Fruit fly (Drosophila melanogaster) whole organism, embryonic: ENCODE results near the gene CG10809.

Source experiments
- Atf-2 ChIP-seq: fragments of 200-800 bp; sonication (Bioruptor generic); optimal IDR thresholded peaks from 2 replicates; lab custom pipeline; 2016; ENCODE audit warnings: missing biosample characterization, missing genetic modification characterization
- CG10147 ChIP-seq: fragments of 200-800 bp; sonication (Bioruptor generic); optimal IDR thresholded peaks from 2 replicates; lab custom pipeline; 2019; ENCODE audit warnings: missing biosample characterization, mild to moderate bottlenecking, missing genetic modification characterization, moderate library complexity
- CG10267 ChIP-seq: fragments of 200-800 bp; sonication (Bioruptor generic); optimal IDR thresholded peaks from 2 replicates; lab custom pipeline; 2018; ENCODE audit warnings: missing biosample characterization, mild to moderate bottlenecking, missing genetic modification characterization, moderate library complexity
- CG11456 ChIP-seq: fragments of 200-800 bp; sonication (Bioruptor generic); IDR thresholded peaks from 3 replicates; pipeline ENCODE4 v1.3.6; 2022; ENCODE audit warnings: missing biosample characterization, missing genetic modification characterization
- CG15696 ChIP-seq: fragments of 200-800 bp; sonication (Bioruptor generic); optimal IDR thresholded peaks from 2 replicates; lab custom pipeline; 2019; ENCODE audit warnings: missing biosample characterization, mild to moderate bottlenecking, missing genetic modification characterization, moderate library complexity
- CG18011 ChIP-seq: fragments of 200-800 bp; sonication (Bioruptor generic); optimal IDR thresholded peaks from 2 replicates; lab custom pipeline; 2017; ENCODE audit warnings: missing biosample characterization, missing genetic modification characterization, mild to moderate bottlenecking, moderate library complexity, missing genotype
- CG30403 ChIP-seq: fragments of 200-800 bp; sonication (Bioruptor generic); optimal IDR thresholded peaks from 3 replicates; lab custom pipeline; 2016; ENCODE audit warnings: missing biosample characterization, missing genetic modification characterization
- CG3065 ChIP-seq: fragments of 200-800 bp; sonication (Bioruptor generic); optimal IDR thresholded peaks from 2 replicates; lab custom pipeline; 2016; ENCODE audit warnings: missing biosample characterization, missing genetic modification characterization
- CG31365 ChIP-seq: fragments of 200-800 bp; sonication (Bioruptor generic); optimal IDR thresholded peaks from 2 replicates; lab custom pipeline; 2018; ENCODE audit warnings: missing biosample characterization, mild to moderate bottlenecking, missing genetic modification characterization
- CG31441 ChIP-seq: fragments of 200-800 bp; sonication (Bioruptor generic); IDR thresholded peaks from 2 replicates; pipeline ENCODE4 v1.3.6; 2022; ENCODE audit warnings: missing biosample characterization, missing genetic modification characterization
- CG3995 ChIP-seq: fragments of 200-800 bp; sonication (Bioruptor generic); optimal IDR thresholded peaks from 3 replicates; lab custom pipeline; 2016; ENCODE audit warnings: missing biosample characterization, missing genetic modification characterization
- CG4328 ChIP-seq: fragments of 200-800 bp; sonication (Bioruptor generic); optimal IDR thresholded peaks from 3 replicates; lab custom pipeline; 2017; ENCODE audit warnings: missing biosample characterization, missing genetic modification reagents, missing genetic modification characterization
- CG5953 ChIP-seq: fragments of 200-800 bp; sonication (Bioruptor generic); IDR thresholded peaks from 2 replicates; pipeline ENCODE4 v1.3.6; 2022; ENCODE audit warnings: missing biosample characterization, missing genetic modification characterization
- CG8944 ChIP-seq: fragments of 200-800 bp; sonication (Bioruptor generic); optimal IDR thresholded peaks from 3 replicates; lab custom pipeline; 2016; ENCODE audit warnings: missing biosample characterization, missing genetic modification characterization
- CG9437 ChIP-seq: fragments of 200-800 bp; sonication (Bioruptor generic); optimal IDR thresholded peaks from 2 replicates; lab custom pipeline; 2018; ENCODE audit warnings: missing biosample characterization, mild to moderate bottlenecking, missing genetic modification characterization
- CG9876 ChIP-seq: fragments of 200-800 bp; sonication (Bioruptor generic); optimal IDR thresholded peaks from 2 replicates; lab custom pipeline; 2016; ENCODE audit warnings: missing biosample characterization, missing genetic modification characterization
- Dbx ChIP-seq: fragments of 200-800 bp; sonication (Bioruptor generic); IDR thresholded peaks from 3 replicates; pipeline ENCODE4 v1.3.6; 2022; ENCODE audit warnings: missing biosample characterization, missing genetic modification characterization
- Dek ChIP-seq: fragments of 200-800 bp; sonication (Bioruptor generic); optimal IDR thresholded peaks from 3 replicates; lab custom pipeline; 2019; ENCODE audit warnings: missing biosample characterization, mild to moderate bottlenecking, missing genetic modification characterization, moderate library complexity
- Dfd ChIP-seq, 2 experiments: fragments of >200 bp; optimal IDR thresholded peaks; 2 replicates each; lab custom pipeline; 2017; ENCODE audit warnings: missing biosample characterization in 2 of 2, missing genetic modification characterization in 2 of 2
- Ets97D ChIP-seq: fragments of 200-800 bp; sonication (Bioruptor generic); optimal IDR thresholded peaks from 3 replicates; lab custom pipeline; 2016; ENCODE audit warnings: missing biosample characterization, missing genetic modification characterization
- Hr39 ChIP-seq: fragments of >200 bp; optimal IDR thresholded peaks from 2 replicates; lab custom pipeline; 2017
- MBD-R2 ChIP-seq: fragments of 200-800 bp; sonication (Bioruptor generic); IDR thresholded peaks from 2 replicates; pipeline ENCODE4 v1.3.6; 2022; ENCODE audit warnings: missing biosample characterization, missing genetic modification characterization
- Myb ChIP-seq: fragments of 200-800 bp; sonication (Bioruptor generic); optimal IDR thresholded peaks from 2 replicates; lab custom pipeline; 2016; ENCODE audit warnings: missing biosample characterization, missing genetic modification characterization
- NC2β ChIP-seq: fragments of 200-800 bp; sonication (Bioruptor generic); optimal IDR thresholded peaks from 2 replicates; lab custom pipeline; 2016; ENCODE audit warnings: missing biosample characterization, missing genetic modification characterization
- Vsx1 ChIP-seq: fragments of 200-800 bp; sonication (Bioruptor generic); optimal IDR thresholded peaks from 2 replicates; lab custom pipeline; 2017; ENCODE audit warnings: missing biosample characterization, mild to moderate bottlenecking, missing genetic modification characterization, missing genetic modification reagents
- Xbp1 ChIP-seq: fragments of 200-800 bp; sonication (Bioruptor generic); optimal IDR thresholded peaks from 3 replicates; lab custom pipeline; 2016; ENCODE audit warnings: missing biosample characterization, mild to moderate bottlenecking, missing genetic modification characterization
- YL-1 ChIP-seq: fragments of 200-800 bp; sonication (Bioruptor generic); optimal IDR thresholded peaks from 3 replicates; lab custom pipeline; 2017; ENCODE audit warnings: missing biosample characterization, mild to moderate bottlenecking, missing genetic modification characterization
- caup ChIP-seq: fragments of 200-800 bp; sonication (Bioruptor generic); optimal IDR thresholded peaks from 3 replicates; lab custom pipeline; 2017; ENCODE audit warnings: missing biosample characterization, mild to moderate bottlenecking, missing genetic modification characterization, moderate library complexity; ENCODE audit not compliant: severe bottlenecking
- chm ChIP-seq: fragments of 200-800 bp; sonication (Bioruptor generic); IDR thresholded peaks from 2 replicates; pipeline ENCODE4 v1.3.6; 2022; ENCODE audit warnings: missing biosample characterization, missing genetic modification characterization
- croc ChIP-seq: fragments of 200-800 bp; sonication (Bioruptor generic); conservative IDR thresholded peaks from 3 replicates; pipeline ENCODE4 v1.3.6; 2022; ENCODE audit warnings: missing biosample characterization, missing genetic modification characterization
- crp ChIP-seq, 2 experiments: fragments of 200-800 bp; sonication (Bioruptor generic); optimal IDR thresholded peaks; 2 replicates in 1 of 2; 3 replicates in 1 of 2; lab custom pipeline; 2017; ENCODE audit warnings: missing biosample characterization in 2 of 2, missing genetic modification characterization in 2 of 2, mild to moderate bottlenecking in 1 of 2, moderate library complexity in 1 of 2
- en ChIP-seq: fragments of 200-800 bp; sonication (Bioruptor generic); optimal IDR thresholded peaks from 2 replicates; lab custom pipeline; 2016; ENCODE audit warnings: missing biosample characterization, missing genetic modification characterization
- esg ChIP-seq: fragments of 200-800 bp; sonication (Bioruptor generic); conservative IDR thresholded peaks from 2 replicates; pipeline ENCODE4 v1.3.6; 2022; ENCODE audit warnings: missing biosample characterization, missing genetic modification characterization
- ewg ChIP-seq: fragments of 200-800 bp; sonication (Bioruptor generic); optimal IDR thresholded peaks from 3 replicates; lab custom pipeline; 2017; ENCODE audit warnings: mild to moderate bottlenecking, missing biosample characterization, missing genetic modification reagents, missing genetic modification characterization
- gro ChIP-seq: fragments of 200-800 bp; sonication (Bioruptor generic); optimal IDR thresholded peaks from 2 replicates; lab custom pipeline; 2016; ENCODE audit warnings: missing biosample characterization, missing genetic modification characterization
- gt ChIP-seq: fragments of 200-800 bp; sonication (Bioruptor generic); IDR thresholded peaks from 2 replicates; pipeline ENCODE4 v1.3.6; 2022; ENCODE audit warnings: missing biosample characterization, missing genetic modification characterization
- klu ChIP-seq: fragments of 200-800 bp; sonication (Bioruptor generic); IDR thresholded peaks from 2 replicates; pipeline ENCODE4 v1.3.6; 2022; ENCODE audit warnings: missing biosample characterization, missing genetic modification characterization
- knrl ChIP-seq: fragments of 200-800 bp; sonication (Bioruptor generic); IDR thresholded peaks from 3 replicates; pipeline ENCODE4 v1.3.6; 2022; ENCODE audit warnings: missing biosample characterization, missing genetic modification characterization; ENCODE audit not compliant: partially characterized antibody
- lilli ChIP-seq: fragments of 200-800 bp; sonication (Bioruptor generic); optimal IDR thresholded peaks from 3 replicates; lab custom pipeline; 2016; ENCODE audit warnings: missing biosample characterization, missing genetic modification characterization
- p53 ChIP-seq: fragments of 200-800 bp; sonication (Bioruptor generic); optimal IDR thresholded peaks from 2 replicates; lab custom pipeline; 2016; ENCODE audit warnings: missing biosample characterization, missing genetic modification characterization
- rib ChIP-seq: fragments of 200-800 bp; sonication (Bioruptor generic); IDR thresholded peaks from 2 replicates; pipeline ENCODE4 v1.3.6; 2022; ENCODE audit warnings: missing biosample characterization, missing genetic modification characterization
- seq ChIP-seq: fragments of 200-800 bp; sonication (Bioruptor generic); IDR thresholded peaks from 2 replicates; pipeline ENCODE4 v1.3.6; 2022; ENCODE audit warnings: missing biosample characterization, missing genetic modification characterization
- shn ChIP-seq: fragments of 200-800 bp; sonication (Bioruptor generic); optimal IDR thresholded peaks from 3 replicates; lab custom pipeline; 2016; ENCODE audit warnings: missing biosample characterization, missing genetic modification characterization
- sna ChIP-seq: fragments of 200-800 bp; sonication (Bioruptor generic); IDR thresholded peaks from 2 replicates; pipeline ENCODE4 v1.3.6; 2022; ENCODE audit warnings: missing biosample characterization, missing genetic modification characterization; ENCODE audit not compliant: partially characterized antibody
- sob ChIP-seq: fragments of 200-800 bp; sonication (Bioruptor generic); IDR thresholded peaks from 2 replicates; pipeline ENCODE4 v1.3.6; 2022; ENCODE audit warnings: missing biosample characterization, missing genetic modification characterization
- tna ChIP-seq: fragments of 200-800 bp; sonication (Bioruptor generic); IDR thresholded peaks from 2 replicates; pipeline ENCODE4 v1.3.6; 2022; ENCODE audit warnings: missing biosample characterization, missing genetic modification characterization; ENCODE audit not compliant: partially characterized antibody
- toy ChIP-seq: fragments of 200-800 bp; sonication (Bioruptor generic); IDR thresholded peaks from 2 replicates; pipeline ENCODE4 v1.3.6; 2022; ENCODE audit warnings: missing biosample characterization, missing genetic modification characterization
- unpg ChIP-seq: fragments of 200-800 bp; sonication (Bioruptor generic); optimal IDR thresholded peaks from 3 replicates; lab custom pipeline; 2018; ENCODE audit warnings: missing biosample characterization, mild to moderate bottlenecking, missing genetic modification characterization, moderate library complexity
- wdn ChIP-seq: fragments of 200-800 bp; sonication (Bioruptor generic); IDR thresholded peaks from 2 replicates; pipeline ENCODE4 v1.3.6; 2022; ENCODE audit warnings: missing biosample characterization, missing genetic modification characterization
- zen2 ChIP-seq: fragments of 200-800 bp; sonication (Bioruptor generic); IDR thresholded peaks from 3 replicates; pipeline ENCODE4 v1.3.6; 2022; ENCODE audit warnings: missing biosample characterization, missing genetic modification characterization; ENCODE audit not compliant: partially characterized antibody

Gene CG10809

DNA sequence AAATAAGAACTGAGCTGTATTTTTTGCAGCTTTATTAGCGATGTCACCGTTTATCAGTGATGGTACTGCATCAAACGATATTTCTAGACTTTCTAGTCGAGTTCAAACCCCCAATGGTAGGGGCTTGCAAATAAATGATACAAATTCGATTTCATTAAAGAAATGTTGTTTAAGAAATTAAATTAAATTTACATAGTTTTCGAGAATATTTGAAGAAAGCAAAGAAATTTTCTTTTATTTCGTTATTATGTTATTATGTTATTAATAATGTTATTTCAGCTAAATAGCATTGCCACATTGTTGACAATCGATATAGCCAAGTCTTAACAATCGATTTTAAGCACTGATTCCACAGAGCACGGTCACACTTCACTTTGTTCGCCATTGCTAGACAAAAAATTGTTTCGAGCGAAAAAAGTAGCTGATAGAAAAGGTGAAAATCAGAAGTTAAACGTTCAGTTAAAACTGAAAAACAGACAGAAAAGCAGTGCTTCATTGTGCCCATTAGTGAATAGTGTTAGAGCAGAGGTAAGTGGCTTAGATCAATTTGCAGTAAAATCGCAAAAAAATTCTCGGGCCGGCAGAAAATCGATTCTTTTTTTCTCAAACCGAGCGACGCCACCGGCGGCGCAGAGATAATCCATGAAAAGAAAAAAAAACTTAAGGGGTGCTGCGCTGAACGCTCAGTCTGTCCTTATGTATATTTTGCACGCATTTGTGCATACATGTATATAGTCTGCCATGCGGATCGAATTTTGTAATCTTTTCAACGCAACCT is 4.8 kb upstream of the CG10809 start, which contains the start of the genes iPLA2-VIA and Ciz1 (continued):
- TF ChIP-seq CG18011 (GFP tag; lab: Kevin White, UChicago) = no peak
- peak; percentile 22; the same call in 1 of the 2 replicates for TF ChIP-seq sob (GFP tag; lab: Robert Waterston, UW)
- TF ChIP-seq CG3065 (GFP tag; lab: Kevin White, UChicago) = no peak
- no peak for TF ChIP-seq crp (GFP tag; optimal IDR thresholded peaks at IDR 0.05; lab: Kevin White, UChicago)
- TF ChIP-seq chm (GFP tag; lab: Robert Waterston, UW) = no peak
- TF ChIP-seq CG10147 (GFP tag; lab: Kevin White, UChicago) = no peak
- 0 out of 2 replicates have a peak, but pooled peaks have one; percentile 30 for TF ChIP-seq tna (GFP tag; lab: Robert Waterston, UW)
- no peak for TF ChIP-seq CG8944
- no peak for TF ChIP-seq toy (GFP tag; lab: Robert Waterston, UW)
- no peak; the same call in 2 of the 3 replicates for TF ChIP-seq zen2 (GFP tag; lab: Robert Waterston, UW)
- peak; percentile 7 for TF ChIP-seq lilli (GFP tag; lab: Kevin White, UChicago)
- TF ChIP-seq Xbp1 (GFP tag; lab: Kevin White, UChicago) = peak; percentile 48
- no peak for TF ChIP-seq Dek (tag; lab: Kevin White, UChicago)
- peak; percentile 91 for TF ChIP-seq knrl (GFP tag; lab: Robert Waterston, UW)
- TF ChIP-seq Vsx1 = no peak
- peak; percentile 53 for TF ChIP-seq MBD-R2 (GFP tag; lab: Robert Waterston, UW)
- no peak for TF ChIP-seq Atf-2 (GFP tag; lab: Kevin White, UChicago)
- TF ChIP-seq shn (GFP tag; lab: Kevin White, UChicago) = no peak
- no peak for TF ChIP-seq esg
- peak; percentile 65; the same call in 1 of the 2 replicates for TF ChIP-seq sna (GFP tag; lab: Robert Waterston, UW)
- TF ChIP-seq CG31365 (tag; lab: Kevin White, UChicago) = no peak
- TF ChIP-seq Hr39 (lab: Kevin White, UChicago) = no peak
- TF ChIP-seq Ets97D = peak; percentile 62
- no peak for TF ChIP-seq Myb (GFP tag; lab: Kevin White, UChicago)
- TF ChIP-seq CG11456 (GFP tag; lab: Robert Waterston, UW) = no peak
- peak; percentile 51 for TF ChIP-seq CG30403 (GFP tag; lab: Kevin White, UChicago)
- no peak for TF ChIP-seq CG31441
- no peak for TF ChIP-seq gro (GFP tag; lab: Kevin White, UChicago)
- no peak for TF ChIP-seq gt
- TF ChIP-seq CG15696 (tag; lab: Kevin White, UChicago) = peak; percentile 25
- TF ChIP-seq CG3995 (GFP tag; lab: Kevin White, UChicago) = peak; percentile 46
- no peak for TF ChIP-seq p53 (GFP tag; lab: Kevin White, UChicago)
- TF ChIP-seq caup (GFP tag; lab: Kevin White, UChicago) = no peak
- TF ChIP-seq ewg = no peak
- TF ChIP-seq CG10267 (tag; lab: Kevin White, UChicago) = peak; percentile 82
- no peak for TF ChIP-seq CG5953 (GFP tag; lab: Robert Waterston, UW)
- no peak for TF ChIP-seq seq (GFP tag; lab: Robert Waterston, UW)
- no peak for TF ChIP-seq CG9876 (GFP tag; lab: Kevin White, UChicago)
- no peak for TF ChIP-seq Dbx
- TF ChIP-seq unpg (GFP tag; lab: Kevin White, UChicago) = no peak
- TF ChIP-seq wdn (GFP tag; lab: Robert Waterston, UW) = no peak
- no peak for TF ChIP-seq en (GFP tag; lab: Kevin White, UChicago)
- TF ChIP-seq CG9437 (GFP tag; lab: Kevin White, UChicago) = no peak
- TF ChIP-seq YL-1 (GFP tag; lab: Kevin White, UChicago) = peak; percentile 37
- TF ChIP-seq Dfd (GFP tag; optimal IDR thresholded peaks at IDR 0.05; lab: Kevin White, UChicago) = no peak
- no peak for TF ChIP-seq croc (GFP tag; lab: Robert Waterston, UW)
- TF ChIP-seq klu (GFP tag; lab: Robert Waterston, UW) = no peak
- no peak for TF ChIP-seq CG4328
- no peak for TF ChIP-seq rib (GFP tag; lab: Robert Waterston, UW)
- TF ChIP-seq NC2β (GFP tag; lab: Kevin White, UChicago) = no peak
